Fruit fly (Drosophila melanogaster): ENCODE data around the gene pes.

- no peak for TF ChIP-seq Eip75B (GFP tag; optimal IDR thresholded peaks at IDR 0.05)
- no peak for TF ChIP-seq CG3919 (GFP tag; optimal IDR thresholded peaks at IDR 0.05)
Observed at dm6 chr2L:8040872-8041271, 46.9 kb upstream of the pes start, which contains the start of gene CCDC53.

All from whole organism, prepupa.